Worm (Caenorhabditis elegans): ENCODE data around the gene F54D8.6.

F54D8.6 gene

DNA sequence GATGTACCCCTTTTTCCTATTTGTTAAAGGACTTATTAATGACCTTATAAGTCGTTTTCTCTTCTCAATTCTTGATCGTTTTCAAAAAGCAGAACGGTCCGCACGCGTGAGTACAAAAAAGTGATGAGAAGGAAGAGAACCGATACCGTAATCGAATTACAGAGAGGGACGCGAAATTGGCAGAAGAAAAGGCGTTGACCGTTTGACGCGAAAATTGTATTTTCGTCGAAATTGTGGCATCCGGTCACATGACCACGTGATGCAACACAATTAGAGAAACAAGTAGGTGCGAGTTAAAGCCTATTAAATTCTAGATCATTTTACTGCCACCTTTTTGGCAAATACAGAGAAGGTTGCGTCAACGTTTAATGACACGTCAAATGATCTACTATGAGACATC lies 41.4 kb downstream of the F54D8.6 start:
- no peak for TF ChIP-seq lsy-27 (tag; optimal IDR thresholded peaks at IDR 0.05; ENCODE audit: borderline replicate concordance, insufficient read depth)
- no peak for TF ChIP-seq ceh-27 (GFP tag; optimal IDR thresholded peaks at IDR 0.05)
- TF ChIP-seq F39B2.1 (GFP tag; IDR thresholded peaks at IDR 0.05) = no peak
- TF ChIP-seq mcd-1 (GFP tag; IDR thresholded peaks at IDR 0.05) = no peak
- TF ChIP-seq nfya-2 (GFP tag; IDR thresholded peaks at IDR 0.05) = no peak
- TF ChIP-seq pha-4 (tag; optimal IDR thresholded peaks at IDR 0.05) = no peak
- no peak for TF ChIP-seq ztf-3 (GFP tag; optimal IDR thresholded peaks at IDR 0.05)
- no peak for TF ChIP-seq F33H1.4 (GFP tag; IDR thresholded peaks at IDR 0.05)
- TF ChIP-seq madf-3 (GFP tag; IDR thresholded peaks at IDR 0.05) = no peak
- no peak for TF ChIP-seq ekl-4 (GFP tag; IDR thresholded peaks at IDR 0.05)
- no peak for TF ChIP-seq ceh-91 (GFP tag; IDR thresholded peaks at IDR 0.05)
- no peak for TF ChIP-seq B0035.1 (tag; optimal IDR thresholded peaks at IDR 0.05)
- TF ChIP-seq ets-4 (GFP tag; optimal IDR thresholded peaks at IDR 0.05) = no peak
- no peak for TF ChIP-seq F57A8.1 (GFP tag; optimal IDR thresholded peaks at IDR 0.05)

DNA sequence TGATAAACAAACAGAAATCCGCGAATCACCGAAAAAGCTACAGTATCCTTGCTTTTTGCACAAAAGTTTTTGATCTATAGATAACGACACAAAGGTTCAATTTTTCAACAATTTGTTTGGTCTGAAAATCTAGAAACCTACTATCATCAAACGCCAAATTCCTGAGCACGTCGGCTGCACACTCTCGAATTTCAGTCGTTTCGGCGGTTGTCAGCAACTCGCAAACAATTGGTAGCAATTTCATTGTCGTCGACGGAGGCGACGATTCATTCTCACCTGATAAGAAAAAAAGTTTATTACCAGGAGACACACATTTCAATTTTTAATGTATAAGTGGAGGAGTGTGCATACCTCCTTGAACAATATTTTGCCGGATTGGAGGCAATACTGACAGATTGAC lies 43.1 kb downstream of the F54D8.6 start:
- TF ChIP-seq nhr-80 (tag; optimal IDR thresholded peaks at IDR 0.05) = peak; percentile 41
- no peak for TF ChIP-seq snpc-3.4 (tag; optimal IDR thresholded peaks at IDR 0.05)

DNA sequence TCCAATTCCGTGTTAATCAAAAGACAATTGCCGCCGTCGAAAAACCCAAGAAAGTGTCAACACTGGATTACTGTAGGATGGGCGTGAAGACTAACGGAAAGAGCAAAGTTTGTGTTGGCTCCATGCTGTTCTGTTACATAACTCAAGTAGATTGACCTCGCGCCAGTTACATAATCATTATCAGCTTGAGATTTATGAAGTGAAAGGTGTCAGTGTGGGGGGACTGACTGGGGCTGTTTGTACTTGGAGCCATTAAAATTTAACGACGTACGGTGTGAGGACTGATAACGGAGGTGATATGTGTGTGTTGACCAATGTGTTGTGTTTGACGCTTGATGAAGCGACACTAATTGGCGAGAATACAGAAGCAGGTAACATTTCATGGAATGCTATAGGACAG lies 44.0 kb downstream of the F54D8.6 start:
- TF ChIP-seq lsy-27 (tag; optimal IDR thresholded peaks at IDR 0.05; ENCODE audit: borderline replicate concordance, insufficient read depth) (no peak), ceh-40 (GFP tag; IDR thresholded peaks at IDR 0.05) (no peak), ets-4 (GFP tag; optimal IDR thresholded peaks at IDR 0.05) (peak; percentile 19), ceh-27 (GFP tag; optimal IDR thresholded peaks at IDR 0.05) (no peak), rpc-1 (optimal IDR thresholded peaks at IDR 0.05) (no peak), rpc-1 (tag; optimal IDR thresholded peaks at IDR 0.05) (no peak), ztf-22 (GFP tag; optimal IDR thresholded peaks at IDR 0.05) (peak; percentile 66), madf-8 (GFP tag; conservative IDR thresholded peaks at IDR 0.05) (no peak), K12H6.12 (tag; optimal IDR thresholded peaks at IDR 0.05) (no peak), C17E4.6 (GFP tag; IDR thresholded peaks at IDR 0.05) (0 out of 2 replicates have a peak, but pooled peaks have one; percentile 10), dox-1 (GFP tag; IDR thresholded peaks at IDR 0.05) (0 out of 2 replicates have a peak, but pooled peaks have one; percentile 34), Y56A3A.18 (GFP tag; IDR thresholded peaks at IDR 0.05) (no peak), zfh-2 (GFP tag; conservative IDR thresholded peaks at IDR 0.05) (no peak), B0336.3 (GFP tag; IDR thresholded peaks at IDR 0.05) (no peak), nhr-80 (tag; optimal IDR thresholded peaks at IDR 0.05) (peak; percentile 74), Y53F4B.3 (GFP tag; IDR thresholded peaks at IDR 0.05) (no peak), cebp-1 (GFP tag; IDR thresholded peaks at IDR 0.05) (no peak), cebp-1 (tag; optimal IDR thresholded peaks at IDR 0.05) (peak; percentile 8)

DNA sequence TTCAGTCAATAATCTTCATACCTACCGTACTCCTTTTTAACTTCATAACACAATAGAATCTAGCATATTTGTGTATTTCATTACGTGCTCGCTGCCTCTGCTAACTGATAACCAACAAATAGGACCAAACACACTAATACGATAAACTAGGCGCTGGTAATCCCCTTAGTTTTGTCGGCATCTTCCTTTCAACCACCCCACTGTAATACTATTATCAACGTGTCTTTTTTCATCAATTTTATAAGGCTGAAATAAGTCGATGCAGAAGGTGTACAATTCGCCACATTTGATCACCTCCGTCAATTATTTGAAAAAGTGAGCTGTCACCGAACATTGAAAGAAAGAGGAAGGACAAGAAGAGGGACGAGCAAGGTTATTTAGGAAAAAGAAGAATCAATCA lies 44.7 kb downstream of the F54D8.6 start:
- no peak for TF ChIP-seq tbp1 (GFP tag; optimal IDR thresholded peaks at IDR 0.05)
- TF ChIP-seq nhr-80 (tag; optimal IDR thresholded peaks at IDR 0.05) = peak; percentile 40

DNA sequence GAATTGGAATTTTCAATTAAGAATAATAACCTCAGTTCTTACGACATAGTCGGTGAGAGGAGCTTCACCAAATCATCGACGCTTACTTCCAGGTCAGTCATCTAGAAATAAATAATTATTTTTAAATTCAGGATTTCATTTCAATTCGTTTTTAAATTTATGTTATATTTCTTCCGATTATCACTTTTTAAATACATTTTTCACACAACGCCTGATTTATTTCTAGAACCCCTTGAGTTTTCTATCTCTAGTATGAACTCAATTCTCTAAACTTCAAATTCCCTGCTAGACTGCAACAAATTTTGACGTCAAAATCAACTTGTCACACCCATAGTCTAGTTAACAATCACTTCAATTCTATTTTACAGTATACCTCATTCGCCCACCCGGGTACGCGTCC lies 46.7 kb downstream of the F54D8.6 start, which contains the start of gene Y54H5A.2:
TSS of gene Y54H5A.2 (minus strand) at position 101 of the 400 bp plus-strand sequence.
- TF ChIP-seq pbrm-1 (GFP tag; IDR thresholded peaks at IDR 0.05) (no peak), let-607 (tag; optimal IDR thresholded peaks at IDR 0.05) (no peak), hmg-20 (GFP tag; IDR thresholded peaks at IDR 0.05) (no peak), ccch-3 (GFP tag; optimal IDR thresholded peaks at IDR 0.05) (no peak), mel-28 (tag; optimal IDR thresholded peaks at IDR 0.05; ENCODE audit: borderline replicate concordance) (no peak), Y53F4B.3 (GFP tag; IDR thresholded peaks at IDR 0.05) (no peak), mxl-1 (tag; optimal IDR thresholded peaks at IDR 0.05) (no peak), tlf-1 (GFP tag; optimal IDR thresholded peaks at IDR 0.05) (no peak), F10E7.11 (tag; optimal IDR thresholded peaks at IDR 0.05) (no peak), efl-1 (GFP tag; optimal IDR thresholded peaks at IDR 0.05) (no peak), F39B2.1 (GFP tag; IDR thresholded peaks at IDR 0.05) (no peak), ceh-27 (GFP tag; optimal IDR thresholded peaks at IDR 0.05) (no peak), hsf-1 (GFP tag; IDR thresholded peaks at IDR 0.05) (no peak), somi-1 (GFP tag; optimal IDR thresholded peaks at IDR 0.05) (no peak)
